Fruit fly (Drosophila melanogaster) whole organism, embryonic: Measurements from ENCODE around the gene Fic.

Experiments used
- Atf6 ChIP-seq: fragments of 200-800 bp; sonication (Bioruptor generic); IDR thresholded peaks from 2 replicates; pipeline ENCODE4 v1.3.6; 2022; ENCODE audit warnings: missing biosample characterization, missing genetic modification characterization
- Awh ChIP-seq: fragments of 200-800 bp; sonication (Bioruptor generic); IDR thresholded peaks from 2 replicates; pipeline ENCODE4, ENCODE4 v1.3.6; 2022; ENCODE audit warnings: missing biosample characterization, missing genetic modification characterization
- Bdp1 ChIP-seq: fragments of 200-800 bp; sonication (Bioruptor generic); optimal IDR thresholded peaks from 3 replicates; lab custom pipeline; 2016; ENCODE audit warnings: missing biosample characterization, missing genetic modification characterization
- CG10366 ChIP-seq: fragments of 200-800 bp; sonication (Bioruptor generic); IDR thresholded peaks from 2 replicates; pipeline ENCODE4 v1.3.6; 2022; ENCODE audit warnings: missing biosample characterization, missing genetic modification characterization
- CG11696 ChIP-seq: fragments of 200-800 bp; sonication (Bioruptor generic); IDR thresholded peaks from 2 replicates; pipeline ENCODE4 v1.3.6; 2022; ENCODE audit warnings: missing biosample characterization, missing genetic modification characterization
- CG12942 ChIP-seq: fragments of 200-800 bp; sonication (Bioruptor generic); optimal IDR thresholded peaks from 3 replicates; lab custom pipeline; 2016; ENCODE audit warnings: missing biosample characterization, missing genetic modification characterization
- CG14860 ChIP-seq: fragments of 200-800 bp; sonication (Bioruptor generic); IDR thresholded peaks from 3 replicates; pipeline ENCODE4 v1.3.6; 2022; ENCODE audit warnings: missing biosample characterization, missing genetic modification characterization; ENCODE audit not compliant: partially characterized antibody
- CG17328 ChIP-seq: fragments of 200-800 bp; sonication (Bioruptor generic); IDR thresholded peaks from 2 replicates; pipeline ENCODE4 v1.3.6; 2022; ENCODE audit warnings: missing biosample characterization, missing genetic modification characterization
- CG34422 ChIP-seq: fragments of 200-800 bp; sonication (Bioruptor generic); IDR thresholded peaks from 3 replicates; pipeline ENCODE4 v1.3.6; 2022; ENCODE audit warnings: missing biosample characterization, missing genetic modification characterization
- CG6689 ChIP-seq: fragments of 200-800 bp; sonication (Bioruptor generic); IDR thresholded peaks from 2 replicates; pipeline ENCODE4 v1.3.6; 2022; ENCODE audit warnings: missing biosample characterization, missing genetic modification characterization
- CG8388 ChIP-seq: fragments of 200-800 bp; sonication (Bioruptor generic); optimal IDR thresholded peaks from 2 replicates; lab custom pipeline; 2019; ENCODE audit warnings: missing biosample characterization, mild to moderate bottlenecking, missing genetic modification characterization, moderate library complexity
- CG9797 ChIP-seq: fragments of 200-800 bp; sonication (Bioruptor generic); optimal IDR thresholded peaks from 3 replicates; lab custom pipeline; 2018; ENCODE audit warnings: missing biosample characterization, mild to moderate bottlenecking, missing genetic modification characterization
- Ets65A ChIP-seq: fragments of 200-800 bp; sonication (Bioruptor generic); peaks from one replicate; lab custom pipeline; 2016; ENCODE audit warnings: missing biosample characterization, missing genetic modification characterization
- Gug ChIP-seq: fragments of 200-800 bp; sonication (Bioruptor generic); IDR thresholded peaks from 4 replicates; pipeline ENCODE4 v1.3.6; 2022; ENCODE audit warnings: missing biosample characterization, missing genetic modification characterization
- Hr51 ChIP-seq, 2 experiments: fragments of 200-800 bp; sonication (Bioruptor generic); optimal IDR thresholded peaks; 2 replicates in 1 of 2; 3 replicates in 1 of 2; lab custom pipeline; 2016 to 2018; ENCODE audit warnings: missing biosample characterization in 2 of 2, missing genetic modification characterization in 2 of 2, mild to moderate bottlenecking in 1 of 2, moderate library complexity in 1 of 2
- Nf-YB ChIP-seq: fragments of 200-800 bp; sonication (Bioruptor generic); optimal IDR thresholded peaks from 3 replicates; lab custom pipeline; 2019; ENCODE audit warnings: missing biosample characterization, mild to moderate bottlenecking, missing genetic modification characterization, moderate library complexity
- PHDP ChIP-seq: fragments of 200-800 bp; sonication (Bioruptor generic); optimal IDR thresholded peaks from 3 replicates; lab custom pipeline; 2018; ENCODE audit warnings: missing biosample characterization, mild to moderate bottlenecking, missing genetic modification characterization, moderate library complexity
- Sox100B ChIP-seq: fragments of 200-800 bp; sonication (Bioruptor generic); optimal IDR thresholded peaks from 3 replicates; lab custom pipeline; 2018; ENCODE audit warnings: missing biosample characterization, mild to moderate bottlenecking, missing genetic modification characterization
- YL-1 ChIP-seq: fragments of 200-800 bp; sonication (Bioruptor generic); optimal IDR thresholded peaks from 3 replicates; lab custom pipeline; 2017; ENCODE audit warnings: missing biosample characterization, mild to moderate bottlenecking, missing genetic modification characterization
- ap ChIP-seq: fragments of 200-800 bp; sonication (Bioruptor generic); IDR thresholded peaks from 2 replicates; pipeline ENCODE4 v1.3.6; 2022; ENCODE audit warnings: missing biosample characterization, missing genetic modification characterization
- ash1 ChIP-seq: fragments of 200-800 bp; sonication (Bioruptor generic); optimal IDR thresholded peaks from 2 replicates; lab custom pipeline; 2018; ENCODE audit warnings: missing biosample characterization, mild to moderate bottlenecking, missing genetic modification characterization
- bcd ChIP-seq: fragments of 200-800 bp; sonication (Bioruptor generic); optimal IDR thresholded peaks from 2 replicates; lab custom pipeline; 2017; ENCODE audit warnings: missing biosample characterization, mild to moderate bottlenecking, missing genetic modification characterization
- chinmo ChIP-seq: fragments of 200-800 bp; sonication (Bioruptor generic); IDR thresholded peaks from 4 replicates; pipeline ENCODE4 v1.3.6; 2022; ENCODE audit warnings: missing biosample characterization, missing genetic modification characterization; ENCODE audit not compliant: partially characterized antibody
- chm ChIP-seq: fragments of 200-800 bp; sonication (Bioruptor generic); IDR thresholded peaks from 2 replicates; pipeline ENCODE4 v1.3.6; 2022; ENCODE audit warnings: missing biosample characterization, missing genetic modification characterization
- ci ChIP-seq: fragments of 200-800 bp; sonication (Bioruptor generic); IDR thresholded peaks from 3 replicates; pipeline ENCODE4 v1.3.6; 2022; ENCODE audit warnings: missing biosample characterization, missing genetic modification characterization
- cwo ChIP-seq: fragments of 200-800 bp; sonication (Bioruptor generic); optimal IDR thresholded peaks from 3 replicates; lab custom pipeline; 2017; ENCODE audit warnings: missing biosample characterization, missing genetic modification characterization, mild to moderate bottlenecking, moderate library complexity, missing genetic modification reagents
- ewg ChIP-seq: fragments of 200-800 bp; sonication (Bioruptor generic); optimal IDR thresholded peaks from 3 replicates; lab custom pipeline; 2017; ENCODE audit warnings: mild to moderate bottlenecking, missing biosample characterization, missing genetic modification reagents, missing genetic modification characterization
- eyg ChIP-seq: fragments of 200-800 bp; sonication (Bioruptor generic); optimal IDR thresholded peaks from 3 replicates; lab custom pipeline; 2016; ENCODE audit warnings: missing biosample characterization, missing genetic modification characterization
- inv ChIP-seq: fragments of 200-800 bp; sonication (Bioruptor generic); IDR thresholded peaks from 2 replicates; pipeline ENCODE4 v1.3.6; 2022; ENCODE audit warnings: missing biosample characterization, missing genetic modification characterization; ENCODE audit not compliant: partially characterized antibody
- pita ChIP-seq: fragments of 200-800 bp; sonication (Bioruptor generic); optimal IDR thresholded peaks from 2 replicates; lab custom pipeline; 2017; ENCODE audit warnings: missing biosample characterization, mild to moderate bottlenecking, missing genetic modification characterization
- prd ChIP-seq, 3 experiments: fragments of >200 bp in 2 of 3; fragments of 200-800 bp in 1 of 3; sonication (Bioruptor generic) in 1 of 3; optimal IDR thresholded peaks in 2 of 3; IDR thresholded peaks in 1 of 3; 2 replicates in 2 of 3; 3 replicates in 1 of 3; pipeline versions ENCODE4 v1.3.6 to Lab custom; 2017 to 2022; ENCODE audit warnings: missing biosample characterization in 1 of 3, missing genetic modification characterization in 1 of 3
- rib ChIP-seq: fragments of 200-800 bp; sonication (Bioruptor generic); IDR thresholded peaks from 2 replicates; pipeline ENCODE4 v1.3.6; 2022; ENCODE audit warnings: missing biosample characterization, missing genetic modification characterization
- sens ChIP-seq: fragments of 200-800 bp; sonication (Bioruptor generic); peaks from one replicate; lab custom pipeline; 2016; ENCODE audit warnings: missing biosample characterization, missing genetic modification characterization
- slbo ChIP-seq: fragments of 200-800 bp; sonication (Bioruptor generic); IDR thresholded peaks from 2 replicates; pipeline ENCODE4 v1.3.6; 2022; ENCODE audit warnings: missing biosample characterization, missing genetic modification characterization
- sob ChIP-seq: fragments of 200-800 bp; sonication (Bioruptor generic); IDR thresholded peaks from 2 replicates; pipeline ENCODE4 v1.3.6; 2022; ENCODE audit warnings: missing biosample characterization, missing genetic modification characterization
- ttk ChIP-seq: fragments of 200-800 bp; sonication (Bioruptor generic); IDR thresholded peaks from 2 replicates; pipeline ENCODE4 v2.1.2; 2022; ENCODE audit warnings: missing biosample characterization, missing genetic modification characterization
- usp ChIP-seq: fragments of >200 bp; optimal IDR thresholded peaks from 2 replicates; lab custom pipeline; 2017; ENCODE audit warnings: missing biosample characterization, missing genetic modification characterization
- wek ChIP-seq: fragments of 200-800 bp; sonication (Bioruptor generic); optimal IDR thresholded peaks from 3 replicates; lab custom pipeline; 2018; ENCODE audit warnings: missing biosample characterization, mild to moderate bottlenecking, missing genetic modification characterization, moderate library complexity
- zfh2 ChIP-seq: fragments of 200-800 bp; sonication (Bioruptor generic); optimal IDR thresholded peaks from 2 replicates; lab custom pipeline; 2016; ENCODE audit warnings: missing biosample characterization, missing genetic modification characterization

Fic gene

dm6 chr2L:6379197-6379596 lies 44.9 kb upstream of the Fic start (continued):
- TF ChIP-seq sens (GFP tag; lab: Kevin White, UChicago), result peak; percentile 62
- no peak for TF ChIP-seq CG12942 (GFP tag; lab: Kevin White, UChicago)
- TF ChIP-seq CG11696, result no peak
- TF ChIP-seq ttk (GFP tag; lab: Robert Waterston, UW), result 0 out of 2 replicates have a peak, but pooled peaks have one; percentile 29
- TF ChIP-seq usp (GFP tag; lab: Kevin White, UChicago), result no peak
- TF ChIP-seq Atf6, result no peak
- no peak for TF ChIP-seq CG9797 (GFP tag; lab: Kevin White, UChicago)
- TF ChIP-seq CG17328, result peak; percentile 17; the same call in 1 of the 2 replicates
- TF ChIP-seq Nf-YB (GFP tag; lab: Kevin White, UChicago), result no peak
- TF ChIP-seq ci, result 0 out of 3 replicates have a peak, but pooled peaks have one; percentile 27
- TF ChIP-seq sob (GFP tag; lab: Robert Waterston, UW), result 0 out of 2 replicates have a peak, but pooled peaks have one; percentile 24
- TF ChIP-seq ash1 (GFP tag; lab: Kevin White, UChicago), result no peak
- TF ChIP-seq chinmo (GFP tag; lab: Robert Waterston, UW), result no peak
- no peak for TF ChIP-seq Gug (GFP tag; lab: Robert Waterston, UW)
- TF ChIP-seq slbo (GFP tag; lab: Robert Waterston, UW), result peak; percentile 17; the same call in 1 of the 2 replicates
- no peak for TF ChIP-seq inv
- TF ChIP-seq prd (optimal IDR thresholded peaks at IDR 0.05; lab: Kevin White, UChicago), result no peak
- TF ChIP-seq prd (GFP tag; IDR thresholded peaks at IDR 0.05; lab: Robert Waterston, UW), result peak; percentile 50; the same call in 1 of the 3 replicates
- TF ChIP-seq ap (GFP tag; lab: Robert Waterston, UW), result no peak
- TF ChIP-seq Ets65A (GFP tag; lab: Kevin White, UChicago), result peak; percentile 4
- TF ChIP-seq cwo (GFP tag; lab: Kevin White, UChicago), result no peak
- TF ChIP-seq chm, result no peak
- TF ChIP-seq pita (GFP tag; lab: Kevin White, UChicago), result no peak
- TF ChIP-seq bcd (GFP tag; lab: Kevin White, UChicago), result no peak
- no peak for TF ChIP-seq Awh (GFP tag; lab: Robert Waterston, UW)
- TF ChIP-seq wek, result no peak
- TF ChIP-seq CG8388 (GFP tag; lab: Kevin White, UChicago), result no peak
- TF ChIP-seq CG10366 (GFP tag; lab: Robert Waterston, UW), result 0 out of 2 replicates have a peak, but pooled peaks have one; percentile 17

dm6 chr2L:6380966-6381365 lies 43.2 kb upstream of the Fic start, which contains the start of gene Nepl5:
Gene Nepl5, plus strand, starts transcription at chr2L:6381266.
- TF ChIP-seq Bdp1 (GFP tag; lab: Kevin White, UChicago) (no peak), CG14860 (GFP tag; lab: Robert Waterston, UW) (no peak), ewg (no peak), zfh2 (GFP tag; lab: Kevin White, UChicago) (no peak), Hr51 (GFP tag; optimal IDR thresholded peaks at IDR 0.05; lab: Kevin White, UChicago) (no peak), Sox100B (GFP tag; lab: Kevin White, UChicago) (no peak), CG6689 (GFP tag; lab: Robert Waterston, UW) (no peak), rib (GFP tag; lab: Robert Waterston, UW) (no peak), YL-1 (GFP tag; lab: Kevin White, UChicago) (no peak), PHDP (tag; lab: Kevin White, UChicago) (no peak), CG34422 (GFP tag; lab: Robert Waterston, UW) (no peak), eyg (GFP tag; lab: Kevin White, UChicago) (no peak)
- TF ChIP-seq, all 482 proteins: peak for 0
